Fruit fly (Drosophila melanogaster) whole organism, embryonic: ENCODE data around the gene tub.

Experiments
- Atf3 ChIP-seq: fragments of 200-800 bp; sonication (Bioruptor generic); optimal IDR thresholded peaks from 3 replicates; lab custom pipeline; 2016; ENCODE audit warnings: missing biosample characterization, missing genetic modification characterization
- CG10321 ChIP-seq: fragments of 200-800 bp; sonication (Bioruptor generic); IDR thresholded peaks from 2 replicates; pipeline ENCODE4 v1.3.6; 2022; ENCODE audit warnings: missing biosample characterization, missing genetic modification characterization
- CG10366 ChIP-seq: fragments of 200-800 bp; sonication (Bioruptor generic); IDR thresholded peaks from 2 replicates; pipeline ENCODE4 v1.3.6; 2022; ENCODE audit warnings: missing biosample characterization, missing genetic modification characterization
- CG11504 ChIP-seq: fragments of 200-800 bp; sonication (Bioruptor generic); optimal IDR thresholded peaks from 3 replicates; lab custom pipeline; 2019; ENCODE audit warnings: missing biosample characterization, mild to moderate bottlenecking, missing genetic modification characterization, moderate library complexity
- CG11695 ChIP-seq: fragments of 200-800 bp; sonication (Bioruptor generic); IDR thresholded peaks from 3 replicates; pipeline ENCODE4 v1.3.6; 2022; ENCODE audit warnings: missing biosample characterization, missing genetic modification characterization
- CG11723 ChIP-seq: fragments of 200-800 bp; sonication (Bioruptor generic); optimal IDR thresholded peaks from 2 replicates; lab custom pipeline; 2017; ENCODE audit warnings: missing biosample characterization, mild to moderate bottlenecking, missing genetic modification characterization
- CG12744 ChIP-seq: fragments of 200-800 bp; sonication (Bioruptor generic); optimal IDR thresholded peaks from 2 replicates; lab custom pipeline; 2016; ENCODE audit warnings: missing biosample characterization, missing genetic modification characterization
- CG13287 ChIP-seq: fragments of 200-800 bp; sonication (Bioruptor generic); IDR thresholded peaks from 2 replicates; pipeline ENCODE4 v1.3.6; 2022; ENCODE audit warnings: missing biosample characterization, missing genetic modification characterization; ENCODE audit not compliant: partially characterized antibody
- CG14710 ChIP-seq: fragments of 200-800 bp; sonication (Bioruptor generic); optimal IDR thresholded peaks from 3 replicates; lab custom pipeline; 2019; ENCODE audit warnings: missing biosample characterization, mild to moderate bottlenecking, missing genetic modification characterization, moderate library complexity
- CG15269 ChIP-seq: fragments of 200-800 bp; sonication (Bioruptor generic); optimal IDR thresholded peaks from 2 replicates; lab custom pipeline; 2018; ENCODE audit warnings: missing biosample characterization, mild to moderate bottlenecking, missing genetic modification characterization, moderate library complexity
- CG17385 ChIP-seq: fragments of 200-800 bp; sonication (Bioruptor generic); optimal IDR thresholded peaks from 3 replicates; lab custom pipeline; 2018; ENCODE audit warnings: missing biosample characterization, mild to moderate bottlenecking, missing genetic modification characterization
- CG2116 ChIP-seq: fragments of 200-800 bp; sonication (Bioruptor generic); optimal IDR thresholded peaks from 3 replicates; lab custom pipeline; 2018; ENCODE audit warnings: missing biosample characterization, mild to moderate bottlenecking, missing genetic modification characterization
- CG2120 ChIP-seq: fragments of 200-800 bp; sonication (Bioruptor generic); optimal IDR thresholded peaks from 3 replicates; lab custom pipeline; 2016; ENCODE audit warnings: missing biosample characterization, missing genetic modification characterization
- CG6791 ChIP-seq: fragments of 200-800 bp; sonication (Bioruptor generic); IDR thresholded peaks from 3 replicates; pipeline ENCODE4 v1.3.6; 2022; ENCODE audit warnings: missing biosample characterization, missing genetic modification characterization; ENCODE audit not compliant: partially characterized antibody
- Chrac-16 ChIP-seq: fragments of 200-800 bp; sonication (Bioruptor generic); optimal IDR thresholded peaks from 3 replicates; lab custom pipeline; 2016; ENCODE audit warnings: missing biosample characterization, missing genetic modification characterization
- D19A ChIP-seq: fragments of 200-800 bp; optimal IDR thresholded peaks from 3 replicates; lab custom pipeline; 2019; ENCODE audit warnings: missing biosample characterization, mild to moderate bottlenecking, missing genetic modification characterization, moderate library complexity
- Dfd ChIP-seq, 2 experiments: fragments of >200 bp; optimal IDR thresholded peaks; 2 replicates each; lab custom pipeline; 2017; ENCODE audit warnings: missing biosample characterization in 2 of 2, missing genetic modification characterization in 2 of 2
- Doc2 ChIP-seq: fragments of 200-800 bp; sonication (Bioruptor generic); IDR thresholded peaks from 2 replicates; pipeline ENCODE4 v1.3.6; 2022; ENCODE audit warnings: missing biosample characterization, missing genetic modification characterization
- Dref ChIP-seq: fragments of 200-800 bp; sonication (Bioruptor generic); IDR thresholded peaks from 2 replicates; pipeline ENCODE4 v1.3.6; 2022; ENCODE audit warnings: missing biosample characterization, missing genetic modification characterization
- Hand ChIP-seq: fragments of 200-800 bp; sonication (Bioruptor generic); optimal IDR thresholded peaks from 2 replicates; lab custom pipeline; 2017; ENCODE audit warnings: mild to moderate bottlenecking, missing biosample characterization, missing genetic modification reagents, missing genetic modification characterization
- Hr3 ChIP-seq: fragments of 200-800 bp; sonication (Bioruptor generic); optimal IDR thresholded peaks from 3 replicates; lab custom pipeline; 2016; ENCODE audit warnings: missing biosample characterization, missing genetic modification characterization
- Lpt ChIP-seq: fragments of >200 bp; optimal IDR thresholded peaks from 2 replicates; lab custom pipeline; 2018; ENCODE audit warnings: missing biosample characterization, missing genetic modification characterization
- MESR4 ChIP-seq: fragments of 200-800 bp; sonication (Bioruptor generic); optimal IDR thresholded peaks from 2 replicates; lab custom pipeline; 2018; ENCODE audit warnings: missing biosample characterization, mild to moderate bottlenecking, missing genetic modification characterization, moderate library complexity
- Med ChIP-seq: fragments of 200-800 bp; sonication (Bioruptor generic); peaks from one replicate; lab custom pipeline; 2016; ENCODE audit warnings: missing biosample characterization, missing genetic modification characterization, mild to moderate bottlenecking, inconsistent platforms, moderate library complexity
- Mrtf ChIP-seq: fragments of 200-800 bp; sonication (Bioruptor generic); IDR thresholded peaks from 3 replicates; pipeline ENCODE4 v1.3.6; 2022; ENCODE audit warnings: missing biosample characterization, missing genetic modification characterization
- NC2β ChIP-seq: fragments of 200-800 bp; sonication (Bioruptor generic); optimal IDR thresholded peaks from 2 replicates; lab custom pipeline; 2016; ENCODE audit warnings: missing biosample characterization, missing genetic modification characterization
- NfI ChIP-seq: fragments of 200-800 bp; sonication (Bioruptor generic); optimal IDR thresholded peaks from 3 replicates; lab custom pipeline; 2018; ENCODE audit warnings: missing biosample characterization, mild to moderate bottlenecking, missing genetic modification characterization, moderate library complexity
- Rfx ChIP-seq: fragments of 200-800 bp; sonication (Bioruptor generic); IDR thresholded peaks from 2 replicates; pipeline ENCODE4 v1.3.6; 2022; ENCODE audit warnings: missing biosample characterization, missing genetic modification characterization
- Rx ChIP-seq: fragments of 200-800 bp; sonication (Bioruptor generic); IDR thresholded peaks from 2 replicates; pipeline ENCODE4 v1.3.6; 2022; ENCODE audit warnings: missing biosample characterization, missing genetic modification characterization
- Spps ChIP-seq: fragments of 200-800 bp; sonication (Bioruptor generic); optimal IDR thresholded peaks from 2 replicates; lab custom pipeline; 2018; ENCODE audit warnings: missing biosample characterization, mild to moderate bottlenecking, missing genetic modification characterization
- Usf ChIP-seq: fragments of 200-800 bp; sonication (Bioruptor generic); optimal IDR thresholded peaks from 2 replicates; lab custom pipeline; 2017; ENCODE audit warnings: missing genotype, missing biosample characterization, missing genetic modification characterization
- bbx ChIP-seq: fragments of 200-800 bp; sonication (Bioruptor generic); IDR thresholded peaks from 2 replicates; pipeline ENCODE4 v1.3.6; 2022; ENCODE audit warnings: missing biosample characterization, missing genetic modification characterization; ENCODE audit not compliant: partially characterized antibody
- bigmax ChIP-seq: fragments of 200-800 bp; sonication (Bioruptor generic); optimal IDR thresholded peaks from 2 replicates; lab custom pipeline; 2018; ENCODE audit warnings: missing biosample characterization, mild to moderate bottlenecking, missing genetic modification characterization
- cato ChIP-seq: fragments of 200-800 bp; sonication (Bioruptor generic); optimal IDR thresholded peaks from 2 replicates; lab custom pipeline; 2016; ENCODE audit warnings: missing biosample characterization, missing genetic modification characterization, borderline replicate concordance
- caup ChIP-seq: fragments of 200-800 bp; sonication (Bioruptor generic); optimal IDR thresholded peaks from 3 replicates; lab custom pipeline; 2017; ENCODE audit warnings: missing biosample characterization, mild to moderate bottlenecking, missing genetic modification characterization, moderate library complexity; ENCODE audit not compliant: severe bottlenecking
- chn ChIP-seq: fragments of 200-800 bp; sonication (Bioruptor generic); optimal IDR thresholded peaks from 2 replicates; lab custom pipeline; 2016; ENCODE audit warnings: missing biosample characterization, missing genetic modification characterization
- crol ChIP-seq: fragments of 200-800 bp; sonication (Bioruptor generic); IDR thresholded peaks from 2 replicates; pipeline ENCODE4 v1.3.6; 2022; ENCODE audit warnings: missing biosample characterization, missing genetic modification characterization
- ewg ChIP-seq: fragments of 200-800 bp; sonication (Bioruptor generic); optimal IDR thresholded peaks from 3 replicates; lab custom pipeline; 2017; ENCODE audit warnings: mild to moderate bottlenecking, missing biosample characterization, missing genetic modification reagents, missing genetic modification characterization
- fd64A ChIP-seq: fragments of 200-800 bp; sonication (Bioruptor generic); optimal IDR thresholded peaks from 3 replicates; lab custom pipeline; 2018; ENCODE audit warnings: missing biosample characterization, mild to moderate bottlenecking, missing genetic modification characterization
- ftz-f1 ChIP-seq: fragments of 200-800 bp; sonication (Bioruptor generic); optimal IDR thresholded peaks from 2 replicates; lab custom pipeline; 2016; ENCODE audit warnings: missing biosample characterization, missing genetic modification characterization
- fu2 ChIP-seq: fragments of 200-800 bp; sonication (Bioruptor generic); optimal IDR thresholded peaks from 2 replicates; lab custom pipeline; 2016; ENCODE audit warnings: missing biosample characterization, missing genetic modification characterization
- gfzf ChIP-seq: fragments of 200-800 bp; sonication (Bioruptor generic); optimal IDR thresholded peaks from 2 replicates; lab custom pipeline; 2016; ENCODE audit warnings: missing biosample characterization, mild to moderate bottlenecking, missing genetic modification characterization, moderate library complexity
- gsb ChIP-seq: fragments of 200-800 bp; sonication (Bioruptor generic); IDR thresholded peaks from 2 replicates; pipeline ENCODE4 v1.3.6; 2022; ENCODE audit warnings: missing biosample characterization, missing genetic modification characterization
- nmo ChIP-seq: fragments of 200-800 bp; sonication (Bioruptor generic); optimal IDR thresholded peaks from 2 replicates; lab custom pipeline; 2018; ENCODE audit warnings: missing biosample characterization, mild to moderate bottlenecking, missing genetic modification characterization, moderate library complexity
- psq ChIP-seq: fragments of 200-800 bp; sonication (Bioruptor generic); optimal IDR thresholded peaks from 2 replicates; lab custom pipeline; 2017; ENCODE audit warnings: missing biosample characterization, missing genetic modification characterization
- tio ChIP-seq: fragments of 200-800 bp; sonication (Bioruptor generic); optimal IDR thresholded peaks from 2 replicates; lab custom pipeline; 2017; ENCODE audit warnings: missing biosample characterization, missing genetic modification characterization, inconsistent platforms
- ttk ChIP-seq: fragments of 200-800 bp; sonication (Bioruptor generic); IDR thresholded peaks from 2 replicates; pipeline ENCODE4 v2.1.2; 2022; ENCODE audit warnings: missing biosample characterization, missing genetic modification characterization
- wek ChIP-seq: fragments of 200-800 bp; sonication (Bioruptor generic); optimal IDR thresholded peaks from 3 replicates; lab custom pipeline; 2018; ENCODE audit warnings: missing biosample characterization, mild to moderate bottlenecking, missing genetic modification characterization, moderate library complexity
- yki ChIP-seq: fragments of >200 bp; optimal IDR thresholded peaks from 3 replicates; lab custom pipeline; 2018
- zf30C ChIP-seq: fragments of 200-800 bp; sonication (Bioruptor generic); optimal IDR thresholded peaks from 3 replicates; lab custom pipeline; 2018; ENCODE audit warnings: missing biosample characterization, mild to moderate bottlenecking, missing genetic modification characterization

tub gene

DNA sequence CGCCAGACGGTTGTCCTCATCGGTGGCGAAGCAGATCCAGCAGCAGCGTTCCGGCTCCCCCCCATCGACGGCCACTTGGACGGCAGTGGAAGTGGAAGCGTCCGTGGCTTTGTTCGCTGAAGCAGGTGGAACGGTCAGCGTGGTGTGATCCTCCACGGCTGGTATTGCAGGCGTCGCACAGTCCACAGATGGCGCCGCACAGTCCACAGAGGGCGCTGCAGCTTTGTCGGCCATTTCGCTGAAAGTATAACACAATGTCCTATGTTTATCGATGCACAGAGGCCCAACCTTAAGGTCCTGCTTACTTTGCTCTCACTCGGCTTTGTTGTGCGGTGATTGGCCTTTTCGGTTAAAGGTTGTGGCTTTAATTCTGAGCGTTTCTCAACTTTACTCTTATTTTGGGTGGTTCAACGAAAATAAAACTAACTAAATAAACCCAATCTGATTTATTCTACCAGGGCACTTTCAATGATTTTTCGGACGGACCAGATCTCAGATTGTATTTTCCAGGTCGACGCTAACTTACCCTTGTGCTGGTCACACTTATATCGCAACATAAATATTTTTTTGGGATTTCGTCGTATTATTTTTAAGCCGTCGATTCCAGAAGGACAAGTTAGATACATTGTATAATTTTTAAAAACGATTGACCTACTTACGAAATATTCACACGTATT is 10.0 kb downstream of the tub start, which contains the start of gene CG9855 (continued):
- no peak for TF ChIP-seq CG15269
- TF ChIP-seq bbx (GFP tag; lab: Robert Waterston, UW) = no peak
- TF ChIP-seq Lpt = no peak
- no peak for TF ChIP-seq NC2β (GFP tag; lab: Kevin White, UChicago)
- no peak for TF ChIP-seq Hand (GFP tag; lab: Kevin White, UChicago)
- TF ChIP-seq Usf (GFP tag; lab: Kevin White, UChicago) = no peak
- TF ChIP-seq Hr3 (GFP tag; lab: Kevin White, UChicago) = peak; percentile 16
- TF ChIP-seq Dref (GFP tag; lab: Robert Waterston, UW) = peak; percentile 41; the same call in 1 of the 2 replicates
- no peak for TF ChIP-seq gsb (GFP tag; lab: Robert Waterston, UW)
- TF ChIP-seq NfI (GFP tag; lab: Kevin White, UChicago) = no peak
- TF ChIP-seq Spps (tag; lab: Kevin White, UChicago) = no peak
- TF ChIP-seq fu2 (GFP tag; lab: Kevin White, UChicago) = no peak
- TF ChIP-seq fd64A (GFP tag; lab: Kevin White, UChicago) = no peak
- peak; percentile 2 for TF ChIP-seq CG11504
- TF ChIP-seq Mrtf (GFP tag; lab: Robert Waterston, UW) = no peak
- TF ChIP-seq bigmax = no peak
- TF ChIP-seq CG17385 = no peak
- TF ChIP-seq Rx (GFP tag; lab: Robert Waterston, UW) = no peak
- no peak for TF ChIP-seq crol (GFP tag; lab: Robert Waterston, UW)
- no peak for TF ChIP-seq cato (GFP tag; lab: Kevin White, UChicago)
- no peak for TF ChIP-seq zf30C
- TF ChIP-seq Atf3 = no peak
- TF ChIP-seq CG12744 (GFP tag; lab: Kevin White, UChicago) = no peak
- peak; percentile 48; the same call in 2 of the 3 replicates for TF ChIP-seq CG6791 (GFP tag; lab: Robert Waterston, UW)
- no peak for TF ChIP-seq CG10321 (GFP tag; lab: Robert Waterston, UW)
- TF ChIP-seq MESR4 = peak; percentile 75
- TF ChIP-seq Chrac-16 (GFP tag; lab: Kevin White, UChicago) = no peak
- TF ChIP-seq Rfx = no peak
- TF ChIP-seq gfzf (GFP tag; lab: Kevin White, UChicago) = peak; percentile 94
- no peak for TF ChIP-seq CG10366
- peak; percentile 48; the same call in 1 of the 2 replicates for TF ChIP-seq CG13287 (GFP tag; lab: Robert Waterston, UW)
- TF ChIP-seq CG11695 (GFP tag; lab: Robert Waterston, UW) = no peak
- TF ChIP-seq tio (GFP tag; lab: Kevin White, UChicago) = no peak
- TF ChIP-seq ewg = no peak
- TF ChIP-seq Med = peak; percentile 61
- peak; percentile 43 for TF ChIP-seq CG14710 (tag; lab: Kevin White, UChicago)
- no peak for TF ChIP-seq wek
- no peak for TF ChIP-seq Doc2 (GFP tag; lab: Robert Waterston, UW)
- no peak for TF ChIP-seq CG11723 (GFP tag; lab: Kevin White, UChicago)
- TF ChIP-seq nmo (GFP tag; lab: Kevin White, UChicago) = peak; percentile 39
- no peak for TF ChIP-seq D19A (tag; lab: Kevin White, UChicago)
- TF ChIP-seq chn (GFP tag; lab: Kevin White, UChicago) = no peak
- no peak for TF ChIP-seq psq (GFP tag; lab: Kevin White, UChicago)
- TF ChIP-seq ftz-f1 = peak; percentile 59
- TF ChIP-seq Dfd (GFP tag; optimal IDR thresholded peaks at IDR 0.05; lab: Kevin White, UChicago) = no peak
- TF ChIP-seq caup (GFP tag; lab: Kevin White, UChicago) = no peak
- TF ChIP-seq CG2116 = peak; percentile 40
- TF ChIP-seq CG2120 = no peak
- no peak for TF ChIP-seq yki (lab: Kevin White, UChicago)
- no peak for TF ChIP-seq ttk
